Worm (Caenorhabditis elegans) whole organism, L4 larva: ENCODE measurements around the gene srx-74.

ENCODE experiments used
- D1046.2 ChIP-seq: fragments of 200-800 bp; sonication (Bioruptor generic); IDR thresholded peaks from 2 replicates; pipeline ENCODE4 v1.3.6; 2022; ENCODE audit warnings: missing genetic modification characterization, missing compliant biosample characterization
- F10B5.3 ChIP-seq: sonication (generic microtip); optimal IDR thresholded peaks from 2 replicates; lab custom pipeline; 2016; ENCODE audit warnings: mild to moderate bottlenecking, missing genetic modification characterization, missing compliant biosample characterization
- F37D6.2 ChIP-seq: sonication (generic microtip); optimal IDR thresholded peaks from 2 replicates; lab custom pipeline; 2016; ENCODE audit warnings: mild to moderate bottlenecking, missing genetic modification characterization, missing compliant biosample characterization
- Y105C5A.15 ChIP-seq: fragments of 200-800 bp; sonication (Bioruptor generic); IDR thresholded peaks from 2 replicates; pipeline ENCODE4 v1.3.6; 2022; ENCODE audit warnings: missing genetic modification characterization, missing compliant biosample characterization
- Y75B8A.6 ChIP-seq: fragments of 200-800 bp; sonication (Bioruptor generic); IDR thresholded peaks from 2 replicates; pipeline ENCODE4 v1.3.6; 2022; ENCODE audit warnings: missing genetic modification reagents, missing genetic modification characterization, missing compliant biosample characterization
- aha-1 ChIP-seq: fragments of 150-350 bp; peaks from one replicate; lab custom pipeline; 2014; ENCODE audit warnings: missing biosample characterization, missing genetic modification characterization
- aly-2 ChIP-seq: sonication (generic microtip); optimal IDR thresholded peaks from 2 replicates; lab custom pipeline; 2018; ENCODE audit warnings: missing biosample characterization, missing genetic modification characterization
- ama-1 ChIP-seq: fragments of 150-350 bp; optimal IDR thresholded peaks from 2 replicates; lab custom pipeline; 2014; ENCODE audit warnings: inconsistent platforms, mixed read lengths
- ceh-20 ChIP-seq: fragments of 200-800 bp; sonication (Bioruptor generic); IDR thresholded peaks from 2 replicates; pipeline ENCODE4 v1.3.6; 2022; ENCODE audit warnings: missing genetic modification reagents, missing genetic modification characterization, missing compliant biosample characterization
- ceh-28 ChIP-seq: fragments of 150-350 bp; optimal IDR thresholded peaks from 2 replicates; lab custom pipeline; 2014; ENCODE audit warnings: missing biosample characterization, missing genetic modification reagents, missing genetic modification characterization
- ceh-44 ChIP-seq: fragments of 200-800 bp; sonication (Bioruptor generic); IDR thresholded peaks from 2 replicates; pipeline ENCODE4 v1.3.6; 2022; ENCODE audit warnings: missing genetic modification reagents, missing genetic modification characterization, missing compliant biosample characterization
- ces-1 ChIP-seq: fragments of 150-350 bp; sonication (generic microtip); optimal IDR thresholded peaks from 4 replicates; lab custom pipeline; 2014; ENCODE audit warnings: missing biosample characterization, missing genetic modification reagents, missing genetic modification characterization
- cey-2 ChIP-seq: sonication (generic microtip); optimal IDR thresholded peaks from 3 replicates; lab custom pipeline; 2017; ENCODE audit warnings: missing genetic modification characterization, mild to moderate bottlenecking, missing compliant biosample characterization, antibody characterized with exemption, borderline replicate concordance; ENCODE audit not compliant: insufficient read depth
- daf-19 ChIP-seq: fragments of 200-800 bp; sonication (Bioruptor generic); conservative IDR thresholded peaks from 2 replicates; pipeline ENCODE4 v1.3.6; 2022; ENCODE audit warnings: missing genetic modification characterization, missing compliant biosample characterization
- daf-8 ChIP-seq: fragments of 200-800 bp; sonication (Bioruptor generic); IDR thresholded peaks from 2 replicates; pipeline ENCODE4 v1.3.6; 2022; ENCODE audit warnings: missing genetic modification characterization, missing compliant biosample characterization
- dmd-6 ChIP-seq: fragments of 200-800 bp; sonication (Bioruptor generic); IDR thresholded peaks from 2 replicates; pipeline ENCODE4 v1.3.6; 2022; ENCODE audit warnings: missing genetic modification reagents, missing genetic modification characterization, missing compliant biosample characterization
- fos-1 ChIP-seq: fragments of 150-350 bp; optimal IDR thresholded peaks from 2 replicates; lab custom pipeline; 2014; ENCODE audit warnings: missing biosample characterization, missing genetic modification characterization
- hmg-1.1 ChIP-seq: fragments of 200-800 bp; sonication (Bioruptor generic); IDR thresholded peaks from 2 replicates; pipeline ENCODE4 v1.3.6; 2022; ENCODE audit warnings: missing genetic modification reagents, missing genetic modification characterization, missing compliant biosample characterization
- jun-1 ChIP-seq: fragments of 150-350 bp; optimal IDR thresholded peaks from 2 replicates; lab custom pipeline; 2014; ENCODE audit warnings: missing biosample characterization, missing genetic modification reagents, missing genetic modification characterization
- lin-15B ChIP-seq: fragments of 150-350 bp; sonication (generic microtip); optimal IDR thresholded peaks from 3 replicates; lab custom pipeline; 2014; ENCODE audit warnings: missing biosample characterization, missing genetic modification characterization
- lin-29 ChIP-seq: fragments of 200-800 bp; sonication (Bioruptor generic); IDR thresholded peaks from 2 replicates; pipeline ENCODE4 v1.3.6; 2022; ENCODE audit warnings: missing genetic modification reagents, missing genetic modification characterization, missing compliant biosample characterization
- lin-39 ChIP-seq: fragments of 150-350 bp; optimal IDR thresholded peaks from 2 replicates; lab custom pipeline; 2014; ENCODE audit warnings: missing biosample characterization, missing genetic modification reagents, missing genetic modification characterization
- lsy-2 ChIP-seq, 2 experiments: fragments of 150-350 bp in 1 of 2; sonication (generic microtip) in 1 of 2; optimal IDR thresholded peaks; 2 replicates each; lab custom pipeline; 2014 to 2017; ENCODE audit warnings: missing biosample characterization in 2 of 2, missing genetic modification characterization in 2 of 2
- madf-5 ChIP-seq, 2 experiments: fragments of 200-800 bp; sonication (Bioruptor generic); IDR thresholded peaks; 2 replicates each; pipeline ENCODE4 v1.3.6; 2022; ENCODE audit warnings: missing compliant biosample characterization in 2 of 2, missing genetic modification characterization in 2 of 2
- mdl-1 ChIP-seq, 2 experiments: fragments of 150-350 bp in 1 of 2; sonication (generic microtip) in 1 of 2; optimal IDR thresholded peaks; 2 replicates each; lab custom pipeline; 2014 to 2017; ENCODE audit warnings: missing biosample characterization in 2 of 2, missing genetic modification characterization in 2 of 2
- mep-1 ChIP-seq: fragments of 150-350 bp; sonication (generic microtip); optimal IDR thresholded peaks from 3 replicates; lab custom pipeline; 2014; ENCODE audit warnings: missing biosample characterization, missing genetic modification characterization
- mxl-3 ChIP-seq: fragments of 200-800 bp; sonication (Bioruptor generic); optimal IDR thresholded peaks from 2 replicates; lab custom pipeline; 2018; ENCODE audit warnings: mild to moderate bottlenecking, missing genetic modification characterization, missing compliant biosample characterization
- nhr-237 ChIP-seq: sonication (generic microtip); optimal IDR thresholded peaks from 2 replicates; lab custom pipeline; 2017; ENCODE audit warnings: missing biosample characterization, missing genetic modification characterization
- nhr-28 ChIP-seq: fragments of 150-350 bp; optimal IDR thresholded peaks from 2 replicates; lab custom pipeline; 2014; ENCODE audit warnings: missing biosample characterization, missing genetic modification characterization
- nhr-48 ChIP-seq: sonication (generic microtip); optimal IDR thresholded peaks from 2 replicates; lab custom pipeline; 2016; ENCODE audit warnings: mild to moderate bottlenecking, missing genetic modification characterization, missing compliant biosample characterization
- php-3 ChIP-seq: fragments of 200-800 bp; sonication (Bioruptor generic); IDR thresholded peaks from 2 replicates; pipeline ENCODE4 v1.3.6; 2022; ENCODE audit warnings: missing genetic modification reagents, missing genetic modification characterization, missing compliant biosample characterization
- sdz-12 ChIP-seq: fragments of 200-800 bp; sonication (Bioruptor generic); optimal IDR thresholded peaks from 2 replicates; lab custom pipeline; 2018; ENCODE audit warnings: mild to moderate bottlenecking, missing genetic modification characterization, missing compliant biosample characterization
- skn-1 ChIP-seq: fragments of 150-350 bp; optimal IDR thresholded peaks from 2 replicates; lab custom pipeline; 2014; ENCODE audit warnings: missing biosample characterization, missing genetic modification characterization
- snpc-1.2 ChIP-seq: fragments of 200-800 bp; sonication (Bioruptor generic); IDR thresholded peaks from 2 replicates; pipeline ENCODE4 v1.3.6; 2022; ENCODE audit warnings: missing genetic modification reagents, missing genetic modification characterization, missing compliant biosample characterization
- snpc-4 ChIP-seq: fragments of 150-350 bp; optimal IDR thresholded peaks from 2 replicates; lab custom pipeline; 2014; ENCODE audit warnings: missing biosample characterization, missing genetic modification characterization
- tag-97 ChIP-seq: fragments of 200-800 bp; sonication (Bioruptor generic); IDR thresholded peaks from 2 replicates; pipeline ENCODE4 v1.3.6; 2022; ENCODE audit warnings: missing genetic modification characterization, missing compliant biosample characterization
- unc-39 ChIP-seq: sonication (generic microtip); optimal IDR thresholded peaks from 2 replicates; lab custom pipeline; 2017; ENCODE audit warnings: missing biosample characterization, missing genetic modification characterization
- zag-1 ChIP-seq: fragments of 150-350 bp; optimal IDR thresholded peaks from 2 replicates; lab custom pipeline; 2014; ENCODE audit warnings: missing biosample characterization, missing genetic modification characterization
- zip-2 ChIP-seq: fragments of 150-350 bp; optimal IDR thresholded peaks from 2 replicates; lab custom pipeline; 2014; ENCODE audit warnings: missing biosample characterization, missing genetic modification characterization

The srx-74 gene

ce11 chrV:4662400-4662799 is at the start of gene srx-74:
srx-74 (minus strand) TSS chrV:4662500.
- TF ChIP-seq nhr-48 (tag; lab: Kevin White, UChicago) = no peak
- no peak for TF ChIP-seq ama-1 (lab: Kevin White, UChicago)
- no peak for TF ChIP-seq ceh-28
- TF ChIP-seq daf-19 (GFP tag; lab: Robert Waterston, UW) = no peak
- no peak for TF ChIP-seq tag-97 (GFP tag; lab: Robert Waterston, UW)
- TF ChIP-seq nhr-28 (tag; lab: Kevin White, UChicago) = no peak
- TF ChIP-seq nhr-237 (tag; lab: Kevin White, UChicago) = no peak
- TF ChIP-seq mep-1 (tag; lab: Kevin White, UChicago) = no peak
- no peak for TF ChIP-seq jun-1
- no peak for TF ChIP-seq snpc-1.2
- no peak for TF ChIP-seq php-3 (GFP tag; lab: Robert Waterston, UW)
- no peak for TF ChIP-seq Y105C5A.15 (GFP tag; lab: Robert Waterston, UW)
- TF ChIP-seq aly-2 (tag; lab: Kevin White, UChicago) = no peak
- no peak for TF ChIP-seq unc-39 (tag; lab: Kevin White, UChicago)

ce11 chrV:4710464-4710863 is 48.2 kb upstream of the srx-74 start, which contains the start of gene oac-24:
oac-24 (plus strand) TSS chrV:4710764.
- TF ChIP-seq madf-5 (GFP tag; IDR thresholded peaks at IDR 0.05; lab: Robert Waterston, UW) (no peak), zip-2 (tag; lab: Kevin White, UChicago) (no peak), snpc-1.2 (no peak), nhr-28 (tag; lab: Kevin White, UChicago) (no peak), ceh-20 (GFP tag; lab: Robert Waterston, UW) (no peak), lin-29 (GFP tag; lab: Robert Waterston, UW) (no peak), dmd-6 (GFP tag; lab: Robert Waterston, UW) (no peak), lin-15B (tag; lab: Kevin White, UChicago) (no peak)

ce11 chrV:4707646-4708045 is 45.3 kb upstream of the srx-74 start:
- no peak for TF ChIP-seq mxl-3
- TF ChIP-seq ces-1 (GFP tag; lab: Kevin White, UChicago) = no peak
- TF ChIP-seq zag-1 (tag; lab: Kevin White, UChicago) = no peak
- TF ChIP-seq snpc-1.2 = no peak
- TF ChIP-seq Y75B8A.6 (GFP tag; lab: Robert Waterston, UW) = no peak
- TF ChIP-seq snpc-4 (tag; lab: Kevin White, UChicago) = no peak
- TF ChIP-seq tag-97 (GFP tag; lab: Robert Waterston, UW) = no peak
- no peak for TF ChIP-seq madf-5 (GFP tag; IDR thresholded peaks at IDR 0.05; lab: Robert Waterston, UW)
- no peak for TF ChIP-seq D1046.2 (GFP tag; lab: Robert Waterston, UW)
- TF ChIP-seq ceh-28 = no peak
- TF ChIP-seq aha-1 = no peak

ce11 chrV:4700189-4700588 is 37.9 kb upstream of the srx-74 start, which contains the start of gene ZC266.1:
ZC266.1 (minus strand) TSS chrV:4700289.
- TF ChIP-seq lsy-2 (tag; optimal IDR thresholded peaks at IDR 0.05; lab: Kevin White, UChicago) (no peak), skn-1 (tag; lab: Kevin White, UChicago) (no peak), tag-97 (GFP tag; lab: Robert Waterston, UW) (no peak), lin-39 (tag; lab: Kevin White, UChicago) (no peak), hmg-1.1 (GFP tag; lab: Robert Waterston, UW) (no peak), cey-2 (tag; lab: Kevin White, UChicago) (no peak), F10B5.3 (tag; lab: Kevin White, UChicago) (no peak), ceh-44 (no peak), F37D6.2 (no peak), Y75B8A.6 (GFP tag; lab: Robert Waterston, UW) (no peak), sdz-12 (no peak), fos-1 (tag; lab: Kevin White, UChicago) (no peak), daf-8 (no peak), mdl-1 (tag; optimal IDR thresholded peaks at IDR 0.05; lab: Kevin White, UChicago) (no peak)
